Fruit fly (Drosophila melanogaster): ENCODE results near the gene Lkb1.

The Lkb1 gene

DNA sequence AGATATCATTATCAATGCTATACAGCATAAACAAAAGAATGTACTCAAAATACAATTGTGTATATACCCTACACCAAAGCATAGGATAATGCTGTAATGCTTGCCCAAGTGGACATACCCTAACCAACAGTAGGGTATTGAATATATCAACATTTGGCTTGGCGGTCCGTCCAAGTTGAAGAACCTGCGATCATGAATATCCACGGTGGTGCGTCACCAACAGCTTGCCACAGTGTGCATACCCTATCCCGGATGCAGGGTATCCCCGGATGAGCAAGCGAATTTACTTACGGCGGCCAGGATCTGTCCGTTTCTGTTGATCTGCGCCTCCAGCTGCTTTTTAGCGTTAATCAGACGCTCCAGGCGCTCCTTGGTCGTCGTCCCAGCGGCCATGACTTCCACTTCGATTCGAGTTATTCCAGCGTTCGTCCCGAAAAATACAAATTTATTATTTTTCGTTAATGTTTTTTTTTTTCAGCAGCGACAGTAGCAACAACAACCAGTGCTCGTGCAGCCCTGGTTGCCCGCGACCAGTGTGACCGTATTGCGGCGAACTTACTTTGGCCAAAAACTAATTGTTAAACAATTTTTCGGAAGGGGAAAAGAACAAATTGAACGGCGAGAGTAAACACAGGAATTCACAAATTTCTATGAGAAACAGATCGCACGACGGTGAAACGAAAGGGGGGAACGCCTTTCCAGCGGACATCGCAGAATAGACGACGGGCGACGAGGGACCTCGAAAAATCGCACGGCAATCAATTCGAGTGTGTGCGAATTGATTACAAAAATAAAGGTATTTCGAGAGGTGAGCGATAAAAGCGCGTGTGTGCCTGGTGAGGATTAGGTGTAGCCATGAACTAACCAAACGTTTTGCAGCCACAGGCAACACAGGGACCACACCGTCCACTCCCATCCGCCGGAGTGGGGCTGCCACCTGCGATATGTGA, at the start of gene Lkb1, which contains the start of gene CG9588:
Lkb1 (plus strand) TSS at position 413 of the 950 bp plus-strand sequence.
CG9588 (minus strand) TSS at position 545 of the 950 bp plus-strand sequence.
- TF ChIP-seq Lpt (GFP tag; optimal IDR thresholded peaks at IDR 0.05) (peak; percentile 30), CG6163 (GFP tag; IDR thresholded peaks at IDR 0.05) (peak; percentile 92), CG34406 (GFP tag; optimal IDR thresholded peaks at IDR 0.05) (peak; percentile 61), CG6808 (GFP tag; optimal IDR thresholded peaks at IDR 0.05) (peak; percentile 41), Ets96B (tag; optimal IDR thresholded peaks at IDR 0.05) (peak; percentile 40), CG6792 (GFP tag; optimal IDR thresholded peaks at IDR 0.05) (peak; percentile 68), Hr38 (GFP tag; optimal IDR thresholded peaks at IDR 0.05) (no peak), Eip78C (GFP tag) (peak; percentile 88), CG10631 (GFP tag; optimal IDR thresholded peaks at IDR 0.05) (no peak), lz (GFP tag; optimal IDR thresholded peaks at IDR 0.05) (peak; percentile 79), Eip93F (GFP tag; optimal IDR thresholded peaks at IDR 0.05) (no peak), Hr39 (GFP tag; optimal IDR thresholded peaks at IDR 0.05) (peak; percentile 85), CG3032 (tag; optimal IDR thresholded peaks at IDR 0.05) (peak; percentile 59), achi (GFP tag; optimal IDR thresholded peaks at IDR 0.05) (peak; percentile 74), CG11762 (GFP tag; optimal IDR thresholded peaks at IDR 0.05; ENCODE audit: insufficient read depth) (peak; percentile 19), CG31627 (GFP tag; optimal IDR thresholded peaks at IDR 0.05) (peak; percentile 85), Sox102F (GFP tag; optimal IDR thresholded peaks at IDR 0.05) (peak; percentile 71), vri (GFP tag; optimal IDR thresholded peaks at IDR 0.05) (no peak), CG4318 (GFP tag; optimal IDR thresholded peaks at IDR 0.05) (no peak), CG1621 (tag; optimal IDR thresholded peaks at IDR 0.05) (peak; percentile 85), OdsH (GFP tag; optimal IDR thresholded peaks at IDR 0.05) (no peak), ss (GFP tag; optimal IDR thresholded peaks at IDR 0.05) (peak; percentile 19 to 51), esn (GFP tag; optimal IDR thresholded peaks at IDR 0.05) (peak; percentile 83), Hr4 (GFP tag; optimal IDR thresholded peaks at IDR 0.05) (peak; percentile 88), Smox (GFP tag; optimal IDR thresholded peaks at IDR 0.05) (no peak), CG10669 (GFP tag; optimal IDR thresholded peaks at IDR 0.05) (peak; percentile 73), pdm3 (GFP tag; optimal IDR thresholded peaks at IDR 0.05) (peak; percentile 79), CG11294 (GFP tag; IDR thresholded peaks at IDR 0.05) (peak; percentile 79), CG8119 (GFP tag; IDR thresholded peaks at IDR 0.05) (peak; percentile 75), fd85E (GFP tag; optimal IDR thresholded peaks at IDR 0.05) (no peak), Ets21C (GFP tag; optimal IDR thresholded peaks at IDR 0.05) (peak; percentile 63), topi (GFP tag; optimal IDR thresholded peaks at IDR 0.05) (peak; percentile 78), fkh (GFP tag; optimal IDR thresholded peaks at IDR 0.05) (no peak), Sox15 (GFP tag; optimal IDR thresholded peaks at IDR 0.05) (peak; percentile 62), Met (GFP tag; optimal IDR thresholded peaks at IDR 0.05) (no peak), Blimp-1 (GFP tag; optimal IDR thresholded peaks at IDR 0.05) (peak; percentile 13), fd59A (GFP tag; optimal IDR thresholded peaks at IDR 0.05) (peak; percentile 55), cyc (GFP tag; optimal IDR thresholded peaks at IDR 0.05) (peak; percentile 77), net (GFP tag; optimal IDR thresholded peaks at IDR 0.05) (peak; percentile 69), eg (GFP tag; IDR thresholded peaks at IDR 0.05) (peak; percentile 92), CG32006 (GFP tag; optimal IDR thresholded peaks at IDR 0.05) (peak; percentile 81), Gug (GFP tag; IDR thresholded peaks at IDR 0.05) (peak; percentile 80), CG7368 (GFP tag; optimal IDR thresholded peaks at IDR 0.05) (peak; percentile 76), CG8319 (GFP tag; optimal IDR thresholded peaks at IDR 0.05) (peak; percentile 68), CG6854 (GFP tag; optimal IDR thresholded peaks at IDR 0.05) (peak; percentile 6), acj6 (GFP tag; optimal IDR thresholded peaks at IDR 0.05) (peak; percentile 69), svp (GFP tag) (peak; percentile 84), CG9139 (GFP tag; optimal IDR thresholded peaks at IDR 0.05) (no peak), Eip75B (GFP tag; optimal IDR thresholded peaks at IDR 0.05) (peak; percentile 81), CG6276 (GFP tag; optimal IDR thresholded peaks at IDR 0.05) (peak; percentile 10)

Data from whole organism, prepupa.